Worm (Caenorhabditis elegans): ENCODE results near the gene gld-3.

The gld-3 gene

DNA sequence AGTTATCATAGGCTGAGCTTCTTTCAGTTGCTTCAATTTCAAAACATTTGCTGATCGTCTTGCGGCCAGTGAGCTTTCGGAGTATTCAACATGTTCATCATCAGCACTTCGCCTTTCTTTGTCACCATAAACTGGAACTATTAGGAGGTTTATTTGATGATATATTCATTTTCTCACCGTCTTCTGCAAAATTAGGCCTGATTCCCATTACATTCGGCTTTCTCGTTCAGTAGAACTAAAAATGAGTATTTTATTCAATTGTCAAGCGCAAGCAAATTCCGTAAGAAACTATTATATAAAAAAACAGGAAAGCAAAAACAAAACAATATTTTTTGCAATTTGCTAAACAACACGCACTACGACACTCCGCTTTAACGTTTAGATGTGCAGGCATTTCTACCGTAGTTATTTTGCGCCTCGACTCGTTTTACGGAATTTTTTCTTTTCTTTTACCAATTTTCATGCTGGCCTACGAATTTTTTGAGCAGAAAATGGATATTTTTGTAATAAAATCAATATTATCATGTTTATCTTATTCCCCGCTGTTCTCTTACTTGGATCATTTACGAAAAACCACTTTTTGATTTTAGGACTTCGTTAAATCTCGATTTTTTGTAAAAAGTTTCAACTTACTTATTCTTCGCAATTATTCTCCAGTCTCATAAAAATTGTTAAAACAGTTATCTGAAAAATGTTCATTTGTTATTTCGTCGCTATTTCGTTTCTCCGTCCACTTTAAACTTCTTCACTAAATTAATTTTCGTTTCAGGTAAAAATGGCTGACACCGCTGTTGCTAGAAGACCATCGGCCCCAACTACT lies 27.4 kb upstream of the gld-3 start, which contains the start of the genes farl-11 and rpl-33 (continued):
- TF ChIP-seq cey-2 (tag; optimal IDR thresholded peaks at IDR 0.05; ENCODE audit: borderline replicate concordance, insufficient read depth) (no peak), ama-1 (optimal IDR thresholded peaks at IDR 0.05) (peak; percentile 11), fkh-10 (GFP tag; optimal IDR thresholded peaks at IDR 0.05) (peak; percentile 58), duxl-1 (tag; optimal IDR thresholded peaks at IDR 0.05; ENCODE audit: poor library complexity) (no peak), Y105C5A.15 (GFP tag; IDR thresholded peaks at IDR 0.05) (no peak), hlh-30 (tag; optimal IDR thresholded peaks at IDR 0.05; ENCODE audit: insufficient read depth) (peak; percentile 75), madf-5 (GFP tag; IDR thresholded peaks at IDR 0.05) (no peak), daf-19 (GFP tag; conservative IDR thresholded peaks at IDR 0.05) (no peak), daf-16 (GFP tag; optimal IDR thresholded peaks at IDR 0.05) (peak in 1 of 2 experiments; percentile 28), daf-16 (tag; optimal IDR thresholded peaks at IDR 0.05) (peak; percentile 76), vab-7 (GFP tag; IDR thresholded peaks at IDR 0.05) (no peak), zfp-3 (GFP tag; conservative IDR thresholded peaks at IDR 0.05) (no peak), lin-13 (GFP tag; optimal IDR thresholded peaks at IDR 0.05) (peak; percentile 78), daf-12 (tag; optimal IDR thresholded peaks at IDR 0.05) (no peak), ZK546.5 (tag; optimal IDR thresholded peaks at IDR 0.05) (peak; percentile 64 to 91), dmd-9 (GFP tag; IDR thresholded peaks at IDR 0.05) (no peak), tra-1 (GFP tag; IDR thresholded peaks at IDR 0.05) (no peak), php-3 (GFP tag; IDR thresholded peaks at IDR 0.05) (no peak), attf-4 (tag; optimal IDR thresholded peaks at IDR 0.05) (no peak), spr-3 (GFP tag; optimal IDR thresholded peaks at IDR 0.05) (no peak), mdl-1 (tag; optimal IDR thresholded peaks at IDR 0.05) (peak in 1 of 2 experiments; percentile 49), nhr-25 (tag; optimal IDR thresholded peaks at IDR 0.05; ENCODE audit: borderline replicate concordance, insufficient read depth) (no peak), rbr-2 (tag; optimal IDR thresholded peaks at IDR 0.05) (peak; percentile 71), lin-29 (GFP tag; IDR thresholded peaks at IDR 0.05) (no peak), F37D6.2 (tag; optimal IDR thresholded peaks at IDR 0.05) (peak; percentile 40), ctbp-1 (GFP tag; IDR thresholded peaks at IDR 0.05) (no peak), pqm-1 (tag; optimal IDR thresholded peaks at IDR 0.05) (no peak), ztf-7 (tag; optimal IDR thresholded peaks at IDR 0.05) (no peak), nhr-10 (tag; optimal IDR thresholded peaks at IDR 0.05) (no peak), dmd-6 (GFP tag; IDR thresholded peaks at IDR 0.05) (peak; percentile 29; the same call in 1 of the 2 replicates), lim-7 (GFP tag; IDR thresholded peaks at IDR 0.05) (no peak), egl-27 (tag; optimal IDR thresholded peaks at IDR 0.05) (no peak), nhr-42 (GFP tag; IDR thresholded peaks at IDR 0.05) (no peak), nhr-11 (tag; optimal IDR thresholded peaks at IDR 0.05) (peak; percentile 91), zip-11 (GFP tag; IDR thresholded peaks at IDR 0.05) (no peak), nhr-28 (tag; optimal IDR thresholded peaks at IDR 0.05) (peak; percentile 70), saeg-2 (GFP tag; IDR thresholded peaks at IDR 0.05) (no peak), ceh-32 (tag; optimal IDR thresholded peaks at IDR 0.05; ENCODE audit: poor library complexity) (no peak), mep-1 (tag; optimal IDR thresholded peaks at IDR 0.05) (peak; percentile 82), ZK337.2 (GFP tag; IDR thresholded peaks at IDR 0.05) (no peak), gei-8 (GFP tag; optimal IDR thresholded peaks at IDR 0.05) (no peak), madf-9 (GFP tag; conservative IDR thresholded peaks at IDR 0.05) (no peak), mxl-2 (GFP tag; conservative IDR thresholded peaks at IDR 0.05) (no peak), zag-1 (tag; optimal IDR thresholded peaks at IDR 0.05) (no peak), mes-2 (tag; optimal IDR thresholded peaks at IDR 0.05; ENCODE audit: poor library complexity, severe bottlenecking) (peak; percentile 89), nhr-6 (tag; optimal IDR thresholded peaks at IDR 0.05) (peak; percentile 87), F44E2.7 (GFP tag; IDR thresholded peaks at IDR 0.05) (no peak), daf-8 (GFP tag; IDR thresholded peaks at IDR 0.05) (no peak), hif-1 (tag; optimal IDR thresholded peaks at IDR 0.05) (peak in 1 of 2 experiments; percentile 84)

Measured in whole organism, L4 larva.